Worm (Caenorhabditis elegans) whole organism, late embryonic: Measurements from ENCODE around the gene T01H3.5.

Source experiments
- C08G9.2 ChIP-seq: sonication (generic microtip); optimal IDR thresholded peaks from 2 replicates; lab custom pipeline; 2016; ENCODE audit warnings: mild to moderate bottlenecking, missing genetic modification characterization, moderate library complexity, missing compliant biosample characterization
- C38D4.7 ChIP-seq: fragments of 200-800 bp; sonication (Bioruptor generic); optimal IDR thresholded peaks from 2 replicates; lab custom pipeline; 2018; ENCODE audit warnings: mild to moderate bottlenecking, missing genetic modification characterization, moderate library complexity, missing compliant biosample characterization
- F13H6.1 ChIP-seq: sonication (generic microtip); optimal IDR thresholded peaks from 2 replicates; lab custom pipeline; 2016; ENCODE audit warnings: missing genetic modification characterization, missing compliant biosample characterization
- ceh-18 ChIP-seq: sonication (generic microtip); optimal IDR thresholded peaks from 2 replicates; lab custom pipeline; 2016; ENCODE audit warnings: missing genetic modification characterization, missing compliant biosample characterization
- ceh-2 ChIP-seq: sonication (generic microtip); optimal IDR thresholded peaks from 2 replicates; lab custom pipeline; 2016; ENCODE audit warnings: missing genotype, missing genetic modification characterization, missing compliant biosample characterization
- ceh-31 ChIP-seq: sonication (generic microtip); optimal IDR thresholded peaks from 2 replicates; lab custom pipeline; 2016; ENCODE audit warnings: missing genetic modification characterization, missing compliant biosample characterization
- ceh-34 ChIP-seq: sonication (generic microtip); optimal IDR thresholded peaks from 2 replicates; lab custom pipeline; 2016; ENCODE audit warnings: mild to moderate bottlenecking, missing genetic modification characterization, missing compliant biosample characterization
- ceh-6 ChIP-seq: fragments of 200-800 bp; sonication (Bioruptor generic); optimal IDR thresholded peaks from 2 replicates; lab custom pipeline; 2018; ENCODE audit warnings: mild to moderate bottlenecking, missing genetic modification characterization, missing compliant biosample characterization
- dmd-4 ChIP-seq: sonication (generic microtip); optimal IDR thresholded peaks from 2 replicates; lab custom pipeline; 2016; ENCODE audit warnings: borderline replicate concordance, missing genetic modification characterization, missing compliant biosample characterization
- elt-4 ChIP-seq: sonication (generic microtip); optimal IDR thresholded peaks from 2 replicates; lab custom pipeline; 2016; ENCODE audit warnings: missing genetic modification characterization, missing compliant biosample characterization
- ets-4 ChIP-seq: sonication (generic microtip); optimal IDR thresholded peaks from 2 replicates; lab custom pipeline; 2016; ENCODE audit warnings: missing genetic modification characterization, missing compliant biosample characterization
- fkh-6 ChIP-seq: sonication (generic microtip); optimal IDR thresholded peaks from 2 replicates; lab custom pipeline; 2016; ENCODE audit warnings: missing genetic modification characterization, missing compliant biosample characterization
- hlh-13 ChIP-seq: fragments of 200-800 bp; sonication (Bioruptor generic); optimal IDR thresholded peaks from 2 replicates; lab custom pipeline; 2018; ENCODE audit warnings: mild to moderate bottlenecking, missing genetic modification characterization, missing compliant biosample characterization
- hlh-15 ChIP-seq: sonication (generic microtip); optimal IDR thresholded peaks from 2 replicates; lab custom pipeline; 2016; ENCODE audit warnings: missing genetic modification characterization, missing compliant biosample characterization
- nfya-1 ChIP-seq: sonication (generic microtip); optimal IDR thresholded peaks from 2 replicates; lab custom pipeline; 2017; ENCODE audit warnings: missing genetic modification characterization, mild to moderate bottlenecking, missing compliant biosample characterization, antibody characterized with exemption, moderate library complexity
- nhr-232 ChIP-seq: sonication (generic microtip); optimal IDR thresholded peaks from 2 replicates; lab custom pipeline; 2016; ENCODE audit warnings: missing genetic modification characterization, missing compliant biosample characterization
- npax-4 ChIP-seq: sonication (generic microtip); optimal IDR thresholded peaks from 2 replicates; lab custom pipeline; 2016; ENCODE audit warnings: missing genetic modification characterization, missing compliant biosample characterization
- odd-2 ChIP-seq: sonication (generic microtip); optimal IDR thresholded peaks from 2 replicates; lab custom pipeline; 2017; ENCODE audit warnings: antibody characterized with exemption, mild to moderate bottlenecking, missing genetic modification characterization, missing compliant biosample characterization
- pat-9 ChIP-seq: fragments of 200-800 bp; sonication (Bioruptor generic); optimal IDR thresholded peaks from 2 replicates; lab custom pipeline; 2018; ENCODE audit warnings: mild to moderate bottlenecking, missing genetic modification characterization, moderate library complexity, missing compliant biosample characterization
- ref-2 ChIP-seq: sonication (generic microtip); optimal IDR thresholded peaks from 2 replicates; lab custom pipeline; 2016; ENCODE audit warnings: missing genetic modification characterization, missing compliant biosample characterization
- rnt-1 ChIP-seq: sonication (generic microtip); optimal IDR thresholded peaks from 2 replicates; lab custom pipeline; 2016; ENCODE audit warnings: missing genetic modification characterization, missing compliant biosample characterization
- sdc-2 ChIP-seq: sonication (generic microtip); optimal IDR thresholded peaks from 2 replicates; lab custom pipeline; 2016; ENCODE audit warnings: missing genotype, missing genetic modification characterization, missing compliant biosample characterization
- sox-2 ChIP-seq: fragments of 200-800 bp; sonication (Bioruptor generic); IDR thresholded peaks from 2 replicates; pipeline ENCODE4 v1.3.6; 2022; ENCODE audit warnings: missing genetic modification reagents, missing genetic modification characterization, missing compliant biosample characterization
- tbx-2 ChIP-seq: sonication (generic microtip); optimal IDR thresholded peaks from 2 replicates; lab custom pipeline; 2016; ENCODE audit warnings: missing genetic modification characterization, missing compliant biosample characterization
- tbx-7 ChIP-seq: sonication (generic microtip); optimal IDR thresholded peaks from 2 replicates; lab custom pipeline; 2016; ENCODE audit warnings: missing genotype, missing genetic modification characterization, missing compliant biosample characterization
- ttx-3 ChIP-seq: sonication (generic microtip); optimal IDR thresholded peaks from 2 replicates; lab custom pipeline; 2016; ENCODE audit warnings: missing genetic modification reagents, missing genetic modification characterization, missing compliant biosample characterization
- unc-3 ChIP-seq, 2 experiments: fragments of 200-800 bp in 1 of 2; sonication (Bioruptor generic) in 1 of 2; sonication (generic microtip) in 1 of 2; conservative IDR thresholded peaks in 1 of 2; optimal IDR thresholded peaks in 1 of 2; 2 replicates each; pipeline versions ENCODE4 v1.3.6 to Lab custom; 2016 to 2022; ENCODE audit warnings: missing compliant biosample characterization in 2 of 2, missing genetic modification characterization in 2 of 2, missing genetic modification reagents in 1 of 2
- unc-42 ChIP-seq: sonication (generic microtip); optimal IDR thresholded peaks from 2 replicates; lab custom pipeline; 2016; ENCODE audit warnings: missing genotype, missing genetic modification characterization, missing compliant biosample characterization
- unc-55 ChIP-seq: sonication (generic microtip); optimal IDR thresholded peaks from 2 replicates; lab custom pipeline; 2017; ENCODE audit warnings: missing biosample characterization, missing genetic modification reagents, missing genetic modification characterization
- zip-5 ChIP-seq: sonication (generic microtip); optimal IDR thresholded peaks from 2 replicates; lab custom pipeline; 2016; ENCODE audit warnings: missing genetic modification characterization, missing compliant biosample characterization

The T01H3.5 gene

DNA sequence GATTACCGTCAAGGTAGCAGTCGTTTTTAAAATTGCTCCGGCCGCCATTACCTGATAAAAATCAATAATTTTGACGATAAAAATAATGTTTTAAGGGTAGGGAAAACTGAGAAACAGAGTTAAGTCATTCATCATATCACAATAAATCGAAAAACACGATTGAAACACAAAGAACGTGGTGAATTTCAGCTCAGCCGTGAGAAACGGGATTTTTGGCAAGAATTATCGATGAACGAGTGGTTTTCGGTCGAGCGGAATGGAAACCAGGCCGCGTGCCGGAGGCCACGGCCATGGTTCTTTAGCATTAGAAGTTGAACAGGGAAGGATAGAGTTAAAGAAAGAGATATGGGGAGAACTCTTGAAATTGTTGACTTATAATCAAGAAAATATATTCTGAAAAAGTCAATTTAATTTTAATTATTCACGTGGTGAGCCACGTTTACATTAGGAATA, at the start of gene T01H3.5, which contains the start of gene vha-4:
Gene T01H3.5, plus strand, starts transcription at position 351 of the 453 bp plus-strand sequence.
Gene vha-4, minus strand, starts transcription at position 51 of the 453 bp plus-strand sequence.
- peak; percentile 46 for TF ChIP-seq tbx-2 (tag; lab: Kevin White, UChicago)
- peak; percentile 18 for TF ChIP-seq ceh-2 (tag; lab: Kevin White, UChicago)
- peak; percentile 32 for TF ChIP-seq ceh-31 (tag; lab: Kevin White, UChicago)
- TF ChIP-seq nhr-232 = no peak
- no peak for TF ChIP-seq dmd-4 (tag; lab: Kevin White, UChicago)
- TF ChIP-seq ets-4 (tag; lab: Kevin White, UChicago) = peak; percentile 27
- TF ChIP-seq C08G9.2 (tag; lab: Kevin White, UChicago) = peak; percentile 15

DNA sequence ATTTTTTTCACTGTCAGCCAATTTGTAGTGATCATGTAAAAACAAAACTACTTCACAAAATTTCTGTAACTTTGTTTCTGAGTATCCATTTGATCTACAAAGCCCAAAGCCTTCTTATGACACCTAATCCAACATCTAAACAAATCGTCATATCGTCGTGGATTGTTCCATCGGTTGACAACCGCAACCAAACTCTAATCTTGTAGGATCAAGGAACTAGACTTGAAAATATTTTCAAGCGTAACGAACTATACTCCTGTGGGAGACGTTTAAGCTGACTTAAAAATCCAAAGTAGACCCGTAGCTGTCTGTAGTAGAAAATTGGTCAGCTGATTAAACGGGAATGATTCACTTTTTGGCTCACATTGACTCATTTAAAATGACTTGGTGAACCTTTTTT, 49.8 kb upstream of the T01H3.5 start:
- TF ChIP-seq nhr-232 (no peak), fkh-6 (tag; lab: Kevin White, UChicago) (no peak), ceh-6 (GFP tag; lab: Kevin White, UChicago) (no peak), odd-2 (tag; lab: Kevin White, UChicago) (no peak), sdc-2 (tag; lab: Kevin White, UChicago) (no peak), ets-4 (tag; lab: Kevin White, UChicago) (no peak), unc-42 (tag; lab: Kevin White, UChicago) (no peak), zip-5 (tag; lab: Kevin White, UChicago) (no peak), F13H6.1 (tag; lab: Kevin White, UChicago) (no peak)
- TF ChIP-seq, all 69 proteins: peak for 0

DNA sequence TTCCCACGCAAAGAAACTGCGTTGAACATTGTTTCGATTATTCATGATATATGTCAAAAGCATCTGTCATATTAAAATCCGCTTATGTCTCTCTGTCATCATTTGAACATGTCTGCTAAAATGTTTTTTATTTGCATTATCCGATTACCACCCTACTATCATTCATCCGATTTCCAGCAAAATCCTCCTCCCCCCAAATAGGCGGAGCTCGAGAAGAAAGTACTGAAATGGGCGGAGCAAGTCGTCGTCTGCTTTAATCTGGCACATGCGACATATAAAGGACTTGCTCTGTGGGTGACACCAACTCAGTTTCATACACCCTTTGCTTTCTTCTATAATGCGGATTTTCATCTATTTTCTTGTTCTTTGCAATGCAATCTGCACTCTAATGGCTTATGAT, 47.4 kb upstream of the T01H3.5 start, which contains the start of gene T09A5.14:
Gene T09A5.14, plus strand, starts transcription at position 301 of the 400 bp plus-strand sequence.
- TF ChIP-seq C38D4.7 (GFP tag; lab: Kevin White, UChicago) (no peak), ceh-2 (tag; lab: Kevin White, UChicago) (no peak), ref-2 (tag; lab: Kevin White, UChicago) (no peak), pat-9 (tag; lab: Kevin White, UChicago) (no peak)

DNA sequence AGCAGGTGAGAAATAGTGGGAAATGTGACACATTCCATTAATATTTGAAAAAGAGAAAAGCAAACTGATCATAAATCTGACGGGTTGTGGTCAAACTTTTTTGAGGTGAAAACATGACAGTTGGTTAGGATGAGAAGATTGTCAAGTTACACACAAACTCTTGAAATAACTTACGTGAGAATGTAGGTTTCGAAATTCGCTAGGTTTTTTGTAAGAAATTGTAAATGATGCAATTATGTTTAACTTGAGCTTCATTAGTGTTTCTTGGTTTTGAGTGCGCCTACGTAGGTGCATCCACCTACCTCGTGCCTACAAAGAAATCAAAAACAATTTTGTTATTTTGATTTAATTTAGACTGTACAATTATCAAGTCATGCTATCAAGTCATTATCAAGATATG, 44.1 kb upstream of the T01H3.5 start, which contains the start of gene cex-2:
Gene cex-2, minus strand, starts transcription at position 101 of the 400 bp plus-strand sequence.
- TF ChIP-seq hlh-15 (tag; lab: Kevin White, UChicago) (no peak), elt-4 (tag; lab: Kevin White, UChicago) (no peak), hlh-13 (GFP tag; lab: Kevin White, UChicago) (no peak), unc-42 (tag; lab: Kevin White, UChicago) (no peak), unc-3 (GFP tag; conservative IDR thresholded peaks at IDR 0.05; lab: Robert Waterston, UW) (no peak), unc-3 (tag; optimal IDR thresholded peaks at IDR 0.05; lab: Kevin White, UChicago) (no peak), sox-2 (no peak), ets-4 (tag; lab: Kevin White, UChicago) (no peak)

DNA sequence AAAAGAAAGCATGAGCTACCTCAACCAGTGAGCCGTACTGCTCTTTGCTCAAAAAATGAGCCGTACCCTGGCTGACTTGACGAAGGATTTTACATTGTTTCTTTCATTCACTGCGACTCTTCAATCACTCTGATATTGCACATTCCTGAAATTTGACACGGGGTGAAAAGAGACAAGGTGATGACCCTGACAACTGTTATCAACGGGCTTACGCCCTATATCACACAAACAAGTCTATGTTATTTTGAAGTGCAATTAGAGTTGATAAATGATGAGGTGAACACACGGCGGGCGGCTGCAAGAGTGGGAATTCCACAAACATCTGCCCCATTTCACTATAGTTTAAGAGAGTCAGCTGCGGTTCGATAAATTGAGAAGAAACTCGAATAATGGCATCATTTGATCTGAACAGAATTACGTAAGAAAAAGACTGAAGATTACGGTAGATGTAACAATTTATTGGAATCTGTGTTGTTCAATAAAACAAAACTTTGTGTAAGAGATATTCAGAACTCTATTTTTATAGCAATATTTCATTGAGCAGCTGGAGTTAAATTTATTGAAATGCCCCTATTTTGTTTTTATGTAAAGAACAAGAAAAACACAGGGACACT, 42.7 kb upstream of the T01H3.5 start:
- TF ChIP-seq unc-55 (GFP tag; lab: Kevin White, UChicago) (peak; percentile 43), ceh-34 (tag; lab: Kevin White, UChicago) (peak; percentile 64), npax-4 (tag; lab: Kevin White, UChicago) (no peak), ceh-18 (tag; lab: Kevin White, UChicago) (peak; percentile 63), rnt-1 (peak; percentile 32)

DNA sequence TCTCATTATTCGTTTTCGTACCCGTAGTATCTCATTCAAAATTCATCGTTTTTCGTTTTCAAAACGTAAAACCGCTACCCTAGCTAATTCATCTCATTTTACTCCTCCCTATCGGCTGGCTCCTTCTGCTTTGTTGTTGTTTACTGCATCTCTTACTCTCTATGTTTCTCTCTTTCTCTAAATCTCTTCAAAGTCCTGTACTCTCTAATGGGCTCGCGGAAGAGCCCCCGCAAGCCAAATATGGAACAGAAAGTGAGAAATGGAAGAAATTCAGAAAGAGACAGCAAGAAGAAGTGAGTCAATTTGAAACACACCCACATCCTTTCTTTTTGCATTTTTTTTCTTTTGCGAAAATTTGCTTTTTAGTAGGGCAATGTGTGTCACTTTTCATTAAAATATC, 40.8 kb upstream of the T01H3.5 start:
- TF ChIP-seq nfya-1 (tag; lab: Kevin White, UChicago) = peak; percentile 12
- TF ChIP-seq tbx-7 (tag; lab: Kevin White, UChicago) = no peak
- TF ChIP-seq sdc-2 (tag; lab: Kevin White, UChicago) = no peak
- TF ChIP-seq ttx-3 (tag; lab: Kevin White, UChicago) = no peak
- TF ChIP-seq, all 69 proteins: peak for 1
